Fruit fly (Drosophila melanogaster): ENCODE results near the gene SH3PX1.

- TF ChIP-seq CG16779 (tag; optimal IDR thresholded peaks at IDR 0.05): no peak
- no peak for TF ChIP-seq Eip75B (GFP tag; optimal IDR thresholded peaks at IDR 0.05)
- no peak for TF ChIP-seq net (GFP tag; optimal IDR thresholded peaks at IDR 0.05)
- no peak for TF ChIP-seq Ets96B (tag; optimal IDR thresholded peaks at IDR 0.05)
Observed at dm6 chr3L:9751625-9752024, 38.0 kb upstream of the SH3PX1 start.
